Worm (Caenorhabditis elegans): Measurements from ENCODE around the gene wdr-48.

Gene wdr-48

ce11 chrIII:4540604-4541003, 38.0 kb upstream of the wdr-48 start, which contains the start of gene ugt-62:
TSS of gene ugt-62 (minus strand) at chrIII:4540623.
- TF ChIP-seq lin-35 (GFP tag; optimal IDR thresholded peaks at IDR 0.05) (peak in 1 of 2 experiments; percentile 7), nhr-20 (tag; optimal IDR thresholded peaks at IDR 0.05) (peak; percentile 20), dpl-1 (GFP tag; optimal IDR thresholded peaks at IDR 0.05) (no peak), hlh-4 (tag; optimal IDR thresholded peaks at IDR 0.05) (no peak), nhr-90 (tag; optimal IDR thresholded peaks at IDR 0.05; ENCODE audit: poor library complexity) (peak; percentile 35), pqm-1 (tag; optimal IDR thresholded peaks at IDR 0.05) (peak; percentile 49), elt-2 (tag; optimal IDR thresholded peaks at IDR 0.05) (peak; percentile 78), alr-1 (tag; optimal IDR thresholded peaks at IDR 0.05; ENCODE audit: borderline replicate concordance) (no peak)

ce11 chrIII:4542362-4542931, 36.2 kb upstream of the wdr-48 start, which contains the start of the genes mrps-34 and cisd-3.1:
TSS of gene mrps-34 (minus strand) at chrIII:4542452.
TSS of gene cisd-3.1 (plus strand) at chrIII:4542881.
- TF ChIP-seq lin-35 (GFP tag; optimal IDR thresholded peaks at IDR 0.05) (peak in 1 of 2 experiments; percentile 9), nhr-77 (tag; optimal IDR thresholded peaks at IDR 0.05) (no peak), hpl-2 (GFP tag; optimal IDR thresholded peaks at IDR 0.05) (no peak), ztf-11 (tag; optimal IDR thresholded peaks at IDR 0.05) (no peak), F16B12.6 (tag; optimal IDR thresholded peaks at IDR 0.05) (peak; percentile 8), fkh-4 (tag; optimal IDR thresholded peaks at IDR 0.05; ENCODE audit: borderline replicate concordance) (no peak), C16A3.4 (tag; optimal IDR thresholded peaks at IDR 0.05) (peak; percentile 21), unc-86 (tag; optimal IDR thresholded peaks at IDR 0.05) (no peak), lin-13 (GFP tag; optimal IDR thresholded peaks at IDR 0.05) (no peak), unc-98 (GFP tag; IDR thresholded peaks at IDR 0.05) (no peak), elt-3 (tag; optimal IDR thresholded peaks at IDR 0.05) (no peak), vab-15 (tag; optimal IDR thresholded peaks at IDR 0.05) (no peak), xbp-1 (tag; optimal IDR thresholded peaks at IDR 0.05) (peak; percentile 7), ztf-4 (tag; optimal IDR thresholded peaks at IDR 0.05) (no peak), jun-1 (tag; optimal IDR thresholded peaks at IDR 0.05) (no peak), ceh-88 (GFP tag; IDR thresholded peaks at IDR 0.05) (no peak), unc-62 (GFP tag; optimal IDR thresholded peaks at IDR 0.05) (no peak), efl-1 (optimal IDR thresholded peaks at IDR 0.05) (peak; percentile 7 to 27), efl-1 (GFP tag; optimal IDR thresholded peaks at IDR 0.05 in 1 of 2) (peak in 1 of 2 experiments; percentile 14), nhr-85 (tag) (no peak), dpl-1 (GFP tag; optimal IDR thresholded peaks at IDR 0.05) (peak in 2 of 3 experiments; percentile 7 to 31), Y116A8C.19 (tag; optimal IDR thresholded peaks at IDR 0.05; ENCODE audit: borderline replicate concordance) (no peak), snu-23 (GFP tag; optimal IDR thresholded peaks at IDR 0.05) (peak; percentile 19), aha-1 (tag; optimal IDR thresholded peaks at IDR 0.05) (no peak), blmp-1 (tag; optimal IDR thresholded peaks at IDR 0.05) (no peak), lin-14 (GFP tag; optimal IDR thresholded peaks at IDR 0.05) (no peak), C34B4.2 (tag; optimal IDR thresholded peaks at IDR 0.05) (no peak), nhr-71 (tag; optimal IDR thresholded peaks at IDR 0.05) (no peak), lsy-2 (tag; optimal IDR thresholded peaks at IDR 0.05) (peak in 1 of 2 experiments; percentile 57), skn-1 (tag; optimal IDR thresholded peaks at IDR 0.05) (no peak), sox-4 (tag; optimal IDR thresholded peaks at IDR 0.05) (no peak), fos-1 (tag; optimal IDR thresholded peaks at IDR 0.05) (no peak), dsc-1 (tag; optimal IDR thresholded peaks at IDR 0.05) (no peak), ceh-90 (tag; optimal IDR thresholded peaks at IDR 0.05) (no peak), irx-1 (tag; optimal IDR thresholded peaks at IDR 0.05) (no peak), nhr-28 (tag; optimal IDR thresholded peaks at IDR 0.05) (no peak), ama-1 (optimal IDR thresholded peaks at IDR 0.05) (no peak), alr-1 (tag; optimal IDR thresholded peaks at IDR 0.05; ENCODE audit: borderline replicate concordance) (no peak), nhr-84 (tag; optimal IDR thresholded peaks at IDR 0.05) (no peak), zag-1 (tag; optimal IDR thresholded peaks at IDR 0.05) (no peak), mef-2 (tag; optimal IDR thresholded peaks at IDR 0.05) (no peak), mdl-1 (tag; optimal IDR thresholded peaks at IDR 0.05) (no peak), zip-4 (GFP tag; optimal IDR thresholded peaks at IDR 0.05) (no peak), fkh-10 (GFP tag; optimal IDR thresholded peaks at IDR 0.05) (no peak), ces-1 (GFP tag; optimal IDR thresholded peaks at IDR 0.05) (no peak), unc-130 (tag; optimal IDR thresholded peaks at IDR 0.05) (no peak), pax-3 (tag; optimal IDR thresholded peaks at IDR 0.05) (no peak)

Data from whole organism, L1 larva.